Worm (Caenorhabditis elegans): ENCODE data around the gene unc-129.
A peak's percentile ranks its signal among the peaks of the same experiment; 100 is the strongest.

unc-129 gene

DNA sequence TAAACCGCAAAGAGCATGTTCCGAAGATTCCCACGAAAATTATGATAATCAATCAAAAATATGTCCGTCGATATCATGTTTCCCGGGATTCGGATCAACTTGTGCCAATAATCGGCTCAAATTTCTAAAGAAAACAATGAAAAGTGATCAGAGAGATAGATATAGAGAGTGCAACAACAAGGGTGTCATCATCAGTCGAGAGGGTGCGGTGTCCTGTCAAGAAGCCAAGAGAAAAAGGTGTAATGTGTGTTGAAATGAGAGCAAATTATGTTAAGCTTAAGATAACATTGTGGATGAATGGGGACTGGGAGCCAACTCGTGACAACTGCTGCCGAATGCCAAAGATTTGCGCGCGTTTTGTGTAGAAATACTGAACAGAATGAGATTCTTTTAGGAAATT is 2.7 kb upstream of the unc-129 start:
- TF ChIP-seq him-1 (tag; optimal IDR thresholded peaks at IDR 0.05) (no peak), W03F9.2 (tag; optimal IDR thresholded peaks at IDR 0.05) (no peak), dao-5 (tag; optimal IDR thresholded peaks at IDR 0.05) (no peak)

ce11 chrIV:9002636-9003035 is 2.6 kb downstream of the unc-129 start, which contains the start of gene C53D6.8:
Gene C53D6.8 (minus strand): TSS chrIV:9002736.
- no peak for TF ChIP-seq W03F9.2 (tag; optimal IDR thresholded peaks at IDR 0.05)
- TF ChIP-seq him-1 (tag; optimal IDR thresholded peaks at IDR 0.05): no peak
- TF ChIP-seq dao-5 (tag; optimal IDR thresholded peaks at IDR 0.05): no peak

ce11 chrIV:9001184-9001583 is 4.0 kb downstream of the unc-129 start:
- TF ChIP-seq dao-5 (tag; optimal IDR thresholded peaks at IDR 0.05): no peak
- no peak for TF ChIP-seq W03F9.2 (tag; optimal IDR thresholded peaks at IDR 0.05)

ce11 chrIV:9000664-9001063 is 4.5 kb downstream of the unc-129 start:
- no peak for TF ChIP-seq dao-5 (tag; optimal IDR thresholded peaks at IDR 0.05)
- TF ChIP-seq him-1 (tag; optimal IDR thresholded peaks at IDR 0.05): no peak
- no peak for TF ChIP-seq W03F9.2 (tag; optimal IDR thresholded peaks at IDR 0.05)

- no peak for TF ChIP-seq him-1 (tag; optimal IDR thresholded peaks at IDR 0.05)
- TF ChIP-seq W03F9.2 (tag; optimal IDR thresholded peaks at IDR 0.05): no peak
- no peak for TF ChIP-seq dao-5 (tag; optimal IDR thresholded peaks at IDR 0.05)
Measured at ce11 chrIV:8994487-8994886, 10.7 kb downstream of the unc-129 start.

DNA sequence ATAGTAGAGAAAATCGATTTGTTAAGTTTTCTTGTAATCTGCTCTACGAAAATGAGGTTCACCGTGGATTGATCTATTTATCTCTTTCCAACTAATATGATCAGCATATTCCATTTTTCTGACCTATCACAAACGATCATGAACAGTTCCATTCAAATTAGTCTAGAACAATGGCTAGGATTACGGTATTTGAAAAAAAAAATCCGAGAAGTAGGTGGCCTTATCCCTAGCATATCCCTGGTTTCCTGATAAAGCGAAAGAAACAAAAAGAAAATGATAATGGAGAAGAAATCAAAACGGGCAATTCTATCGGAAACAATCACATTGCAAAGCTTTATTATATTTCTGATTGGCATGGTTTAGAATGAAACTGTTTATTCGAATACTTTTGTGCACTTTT is 12.4 kb downstream of the unc-129 start, which contains the start of gene mltn-12:
Gene mltn-12, plus strand, starts transcription at position 301 of the 400 bp plus-strand sequence.
- no peak for TF ChIP-seq W03F9.2 (tag; optimal IDR thresholded peaks at IDR 0.05)

DNA sequence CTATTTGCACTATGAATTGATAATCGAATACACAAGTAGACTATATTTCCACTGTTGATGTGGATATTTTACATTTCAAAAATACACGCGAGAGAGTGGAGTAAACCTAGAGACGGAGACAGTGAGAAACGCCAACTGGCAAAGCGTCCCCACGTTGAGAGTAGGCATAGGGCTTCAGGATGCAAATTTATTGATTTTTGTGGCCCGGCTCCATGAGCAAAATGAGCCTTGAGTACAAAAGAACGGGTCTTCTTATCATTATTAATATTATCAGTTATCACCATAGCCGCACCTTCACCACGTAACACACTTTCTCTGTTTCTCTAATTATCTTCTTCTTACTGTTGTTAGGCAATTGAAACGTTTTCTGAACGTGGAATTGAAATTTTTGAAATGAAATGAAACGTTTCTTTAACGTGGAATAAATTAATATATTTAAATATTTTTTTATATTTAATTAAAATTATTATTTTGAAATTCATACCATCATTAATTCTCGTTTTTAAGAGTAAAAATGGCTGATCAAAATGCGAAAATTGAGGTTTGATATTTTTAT is 18.4 kb downstream of the unc-129 start, which contains the start of gene bre-1:
Gene bre-1, plus strand, starts transcription at position 506 of the 556 bp plus-strand sequence.
- TF ChIP-seq W03F9.2 (tag; optimal IDR thresholded peaks at IDR 0.05) (no peak), dao-5 (tag; optimal IDR thresholded peaks at IDR 0.05) (no peak), him-1 (tag; optimal IDR thresholded peaks at IDR 0.05) (no peak)

DNA sequence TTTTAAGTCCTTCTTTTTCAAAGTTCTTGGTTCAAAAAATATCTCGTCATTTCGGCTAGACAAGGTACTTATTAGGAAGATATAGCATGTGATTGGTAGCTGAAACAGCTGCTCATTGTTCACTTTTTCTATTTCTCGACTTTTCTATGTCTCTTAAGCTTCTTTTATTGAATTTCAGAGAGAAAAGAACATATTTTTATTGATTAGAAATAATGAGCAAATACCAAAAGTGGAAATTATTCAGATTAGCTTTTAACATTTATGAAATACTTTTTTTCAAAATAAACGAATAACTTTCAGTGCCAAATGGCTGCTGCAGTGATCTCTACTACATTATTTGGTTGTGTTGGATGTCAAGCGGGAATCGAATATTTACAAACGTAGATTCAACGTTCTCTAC is 20.6 kb downstream of the unc-129 start, which contains the start of gene nstp-1:
Gene nstp-1, plus strand, starts transcription at position 301 of the 400 bp plus-strand sequence.
- TF ChIP-seq him-1 (tag; optimal IDR thresholded peaks at IDR 0.05) (no peak), dao-5 (tag; optimal IDR thresholded peaks at IDR 0.05) (no peak), W03F9.2 (tag; optimal IDR thresholded peaks at IDR 0.05) (no peak)

DNA sequence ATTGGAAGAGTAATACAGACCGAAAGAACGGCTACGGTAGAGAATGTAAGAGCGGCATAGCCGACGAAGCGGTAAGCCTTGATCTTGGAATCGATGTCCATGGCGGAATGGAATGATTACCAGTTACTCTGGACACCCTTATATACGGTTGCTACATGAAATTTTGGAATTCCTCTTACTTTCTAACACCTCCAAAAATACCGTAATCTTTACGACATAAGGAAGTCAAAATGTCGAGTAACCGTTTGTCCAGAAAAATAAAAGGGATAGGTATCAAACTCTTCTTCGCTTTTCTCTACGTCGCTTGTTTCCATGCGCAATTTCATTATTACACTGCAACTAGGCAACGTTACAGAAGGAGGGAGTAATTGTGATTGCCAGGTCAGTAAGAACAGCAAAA is 25.5 kb downstream of the unc-129 start, which contains the start of gene col-119:
Gene col-119, minus strand, starts transcription at position 101 of the 400 bp plus-strand sequence.
- TF ChIP-seq dao-5 (tag; optimal IDR thresholded peaks at IDR 0.05): no peak
- no peak for TF ChIP-seq him-1 (tag; optimal IDR thresholded peaks at IDR 0.05)
- no peak for TF ChIP-seq W03F9.2 (tag; optimal IDR thresholded peaks at IDR 0.05)

DNA sequence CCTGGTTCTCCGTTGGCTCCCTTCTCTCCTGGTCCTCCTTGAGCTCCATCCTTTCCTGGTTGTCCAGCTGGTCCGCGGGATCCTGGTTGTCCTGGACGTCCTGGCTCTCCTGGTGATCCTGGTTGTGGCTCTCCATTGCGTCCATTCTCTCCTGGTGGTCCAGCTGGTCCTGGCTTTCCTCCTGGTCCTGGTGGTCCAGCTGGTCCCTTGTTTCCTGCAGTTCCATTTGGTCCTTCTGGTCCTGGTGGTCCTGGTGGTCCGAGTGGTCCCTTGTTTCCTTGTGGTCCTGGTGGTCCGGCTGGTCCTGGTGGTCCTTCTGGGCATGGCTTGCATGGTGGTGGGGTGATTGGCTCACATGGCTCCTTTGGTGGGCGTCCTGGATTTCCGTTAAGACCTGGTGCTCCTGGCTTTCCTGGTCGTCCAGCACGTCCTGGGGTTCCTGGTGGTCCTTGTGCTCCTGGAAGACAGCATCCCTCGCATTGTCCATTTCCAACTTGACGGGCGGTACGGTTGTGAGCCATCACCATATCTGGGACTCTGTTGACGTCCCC is 26.1 kb downstream of the unc-129 start:
- TF ChIP-seq W03F9.2 (tag; optimal IDR thresholded peaks at IDR 0.05) (no peak), him-1 (tag; optimal IDR thresholded peaks at IDR 0.05) (no peak), dao-5 (tag; optimal IDR thresholded peaks at IDR 0.05) (no peak)

DNA sequence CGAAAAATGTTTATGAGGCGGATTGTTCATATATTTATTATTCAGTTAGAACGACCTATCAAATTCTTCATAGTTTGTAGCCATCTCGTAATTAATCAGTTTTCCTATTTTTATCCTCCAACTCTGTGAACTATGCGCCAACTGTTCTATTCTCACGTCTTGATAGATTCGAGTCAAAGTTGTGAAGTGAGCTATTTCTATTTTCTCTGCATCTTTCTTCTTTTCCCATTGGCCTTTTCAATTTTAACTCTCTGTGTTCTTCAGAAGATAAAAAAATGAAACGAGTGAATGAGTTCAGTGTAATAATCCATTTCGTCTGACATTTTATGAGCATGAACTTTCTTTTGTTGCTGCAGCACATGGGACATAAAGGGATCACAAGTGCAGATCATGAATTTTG is 27.2 kb downstream of the unc-129 start:
- TF ChIP-seq W03F9.2 (tag; optimal IDR thresholded peaks at IDR 0.05) (no peak), him-1 (tag; optimal IDR thresholded peaks at IDR 0.05) (no peak), dao-5 (tag; optimal IDR thresholded peaks at IDR 0.05) (no peak)

- no peak for TF ChIP-seq dao-5 (tag; optimal IDR thresholded peaks at IDR 0.05)
- TF ChIP-seq W03F9.2 (tag; optimal IDR thresholded peaks at IDR 0.05): no peak
- TF ChIP-seq him-1 (tag; optimal IDR thresholded peaks at IDR 0.05): no peak
Measured at ce11 chrIV:8975331-8975625, 29.9 kb downstream of the unc-129 start, which contains the start of gene pdzd-8. Gene pdzd-8 (plus strand): TSS chrIV:8975526.

ce11 chrIV:8974543-8975330 is 30.5 kb downstream of the unc-129 start:
- TF ChIP-seq dao-5 (tag; optimal IDR thresholded peaks at IDR 0.05): no peak
- no peak for TF ChIP-seq him-1 (tag; optimal IDR thresholded peaks at IDR 0.05)
- no peak for TF ChIP-seq W03F9.2 (tag; optimal IDR thresholded peaks at IDR 0.05)

DNA sequence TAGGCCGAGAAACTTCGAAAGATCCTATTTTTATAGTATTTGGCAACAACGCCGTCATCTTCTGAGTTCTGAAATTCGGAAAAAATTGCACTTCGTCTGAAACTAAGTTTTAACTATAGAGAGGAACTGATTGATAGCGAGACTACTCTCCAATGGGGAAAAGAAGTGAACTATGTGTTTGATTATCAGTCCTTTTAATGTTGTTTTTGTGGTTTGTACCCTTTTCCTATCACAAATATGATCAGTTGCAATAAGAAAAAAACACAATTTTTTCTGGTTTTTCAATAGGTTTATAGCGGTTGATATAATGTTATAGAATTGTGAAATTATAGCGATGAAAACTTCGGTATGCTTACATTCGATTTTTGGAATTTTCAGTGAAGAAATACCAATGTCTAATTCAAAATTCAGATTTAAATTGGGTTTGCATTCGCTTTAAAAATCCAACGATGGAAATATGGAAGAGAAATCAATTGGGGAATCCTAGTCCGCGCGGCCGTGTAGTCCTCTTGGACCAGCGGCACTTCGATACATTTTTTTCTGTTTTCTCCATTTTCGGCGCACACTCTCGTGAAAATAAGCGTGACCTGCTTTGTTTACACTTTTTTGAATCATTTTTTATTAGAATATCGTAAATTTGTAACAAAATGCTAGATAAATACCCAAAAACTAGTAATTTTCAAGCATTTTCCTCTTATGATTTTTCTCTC is 31.8 kb downstream of the unc-129 start, which contains the start of gene C53B4.3:
Gene C53B4.3, minus strand, starts transcription at position 464 of the 710 bp plus-strand sequence.
- TF ChIP-seq dao-5 (tag; optimal IDR thresholded peaks at IDR 0.05) (no peak), him-1 (tag; optimal IDR thresholded peaks at IDR 0.05) (peak; percentile 73), W03F9.2 (tag; optimal IDR thresholded peaks at IDR 0.05) (peak; percentile 18)

Measured in whole organism, L4/young adult.